Worm (Caenorhabditis elegans) whole organism, L3 larva: ENCODE data around the gene T16G12.9.

Source experiments
- R02D3.7 ChIP-seq: fragments of 150-350 bp; optimal IDR thresholded peaks from 2 replicates; lab custom pipeline; 2014; ENCODE audit warnings: missing biosample characterization, missing genetic modification characterization
- ZK546.5 ChIP-seq: sonication (generic microtip); optimal IDR thresholded peaks from 2 replicates; lab custom pipeline; 2017; ENCODE audit warnings: missing biosample characterization, missing genetic modification characterization
- aly-2 ChIP-seq: fragments of 150-350 bp; optimal IDR thresholded peaks from 2 replicates; lab custom pipeline; 2014; ENCODE audit warnings: missing biosample characterization, missing genetic modification characterization
- ama-1 ChIP-seq: fragments of 150-350 bp; optimal IDR thresholded peaks from 2 replicates; lab custom pipeline; 2018
- ceh-16 ChIP-seq: sonication (generic microtip); optimal IDR thresholded peaks from 2 replicates; lab custom pipeline; 2017; ENCODE audit warnings: missing biosample characterization, missing genetic modification characterization
- ceh-28 ChIP-seq: fragments of 150-350 bp; optimal IDR thresholded peaks from 2 replicates; lab custom pipeline; 2014; ENCODE audit warnings: missing biosample characterization, missing genetic modification reagents, missing genetic modification characterization
- ceh-82 ChIP-seq: fragments of 150-350 bp; optimal IDR thresholded peaks from 2 replicates; lab custom pipeline; 2014; ENCODE audit warnings: missing biosample characterization, missing genetic modification characterization
- ceh-9 ChIP-seq: sonication (generic microtip); optimal IDR thresholded peaks from 2 replicates; lab custom pipeline; 2018; ENCODE audit warnings: missing biosample characterization, missing genetic modification characterization
- daf-12 ChIP-seq: fragments of 150-350 bp; optimal IDR thresholded peaks from 2 replicates; lab custom pipeline; 2014; ENCODE audit warnings: missing biosample characterization, missing genetic modification reagents, missing genetic modification characterization
- egl-27 ChIP-seq: sonication (generic microtip); optimal IDR thresholded peaks from 4 replicates; lab custom pipeline; 2017; ENCODE audit warnings: missing biosample characterization, missing genetic modification reagents, missing genetic modification characterization
- egl-5 ChIP-seq: fragments of 150-350 bp; optimal IDR thresholded peaks from 2 replicates; lab custom pipeline; 2017; ENCODE audit warnings: missing biosample characterization, missing genetic modification reagents, missing genetic modification characterization, inconsistent platforms
- elt-1 ChIP-seq: fragments of 150-350 bp; optimal IDR thresholded peaks from 2 replicates; lab custom pipeline; 2014; ENCODE audit warnings: missing biosample characterization, missing genetic modification characterization
- elt-2 ChIP-seq: sonication (generic microtip); optimal IDR thresholded peaks from 2 replicates; lab custom pipeline; 2016; ENCODE audit warnings: missing genetic modification reagents, mild to moderate bottlenecking, missing genetic modification characterization, missing compliant biosample characterization
- elt-3 ChIP-seq, 3 experiments: fragments of 150-350 bp in 1 of 3; sonication (generic microtip) in 2 of 3; optimal IDR thresholded peaks; 2 replicates in 2 of 3; 4 replicates in 1 of 3; lab custom pipeline; 2014 to 2017; ENCODE audit warnings: missing biosample characterization in 3 of 3, missing genetic modification characterization in 3 of 3
- fkh-10 ChIP-seq: sonication (generic microtip); optimal IDR thresholded peaks from 2 replicates; lab custom pipeline; 2017; ENCODE audit warnings: missing biosample characterization, missing genetic modification reagents, missing genetic modification characterization
- fkh-2 ChIP-seq: fragments of 150-350 bp; optimal IDR thresholded peaks from 2 replicates; lab custom pipeline; 2014; ENCODE audit warnings: missing biosample characterization, missing genetic modification reagents, missing genetic modification characterization
- fos-1 ChIP-seq: fragments of 150-350 bp; optimal IDR thresholded peaks from 2 replicates; lab custom pipeline; 2014; ENCODE audit warnings: missing biosample characterization, missing genetic modification characterization
- hmg-11 ChIP-seq: sonication (generic microtip); optimal IDR thresholded peaks from 2 replicates; lab custom pipeline; 2016; ENCODE audit warnings: missing genetic modification characterization, missing compliant biosample characterization
- jun-1 ChIP-seq: fragments of 150-350 bp; optimal IDR thresholded peaks from 2 replicates; lab custom pipeline; 2014; ENCODE audit warnings: missing biosample characterization, missing genetic modification reagents, missing genetic modification characterization
- lin-15B ChIP-seq: fragments of 150-350 bp; optimal IDR thresholded peaks from 2 replicates; lab custom pipeline; 2014; ENCODE audit warnings: missing biosample characterization, missing genetic modification characterization
- lin-39 ChIP-seq: fragments of 150-350 bp; optimal IDR thresholded peaks from 2 replicates; lab custom pipeline; 2018; ENCODE audit warnings: missing biosample characterization, missing genetic modification reagents, missing genetic modification characterization
- lsy-12 ChIP-seq: sonication (generic microtip); optimal IDR thresholded peaks from 2 replicates; lab custom pipeline; 2016; ENCODE audit warnings: mild to moderate bottlenecking, missing genetic modification characterization, missing compliant biosample characterization
- mdl-1 ChIP-seq: fragments of 150-350 bp; optimal IDR thresholded peaks from 2 replicates; lab custom pipeline; 2014; ENCODE audit warnings: missing biosample characterization, missing genetic modification characterization
- mml-1 ChIP-seq: fragments of 150-350 bp; sonication (generic microtip); optimal IDR thresholded peaks from 3 replicates; lab custom pipeline; 2014; ENCODE audit warnings: missing biosample characterization, missing genetic modification characterization
- nfya-1 ChIP-seq: sonication (generic microtip); optimal IDR thresholded peaks from 2 replicates; lab custom pipeline; 2017; ENCODE audit warnings: missing genetic modification characterization, mild to moderate bottlenecking, missing compliant biosample characterization, antibody characterized with exemption, moderate library complexity; ENCODE audit not compliant: insufficient read depth
- nhr-11 ChIP-seq: fragments of 150-350 bp; optimal IDR thresholded peaks from 2 replicates; lab custom pipeline; 2014; ENCODE audit warnings: missing biosample characterization, missing genetic modification characterization
- nhr-12 ChIP-seq: fragments of 150-350 bp; optimal IDR thresholded peaks from 2 replicates; lab custom pipeline; 2014; ENCODE audit warnings: missing biosample characterization, missing genetic modification characterization
- nhr-23 ChIP-seq: fragments of 150-350 bp; optimal IDR thresholded peaks from 2 replicates; lab custom pipeline; 2014; ENCODE audit warnings: missing biosample characterization, missing genetic modification reagents, missing genetic modification characterization
- nhr-237 ChIP-seq: fragments of 150-350 bp; optimal IDR thresholded peaks from 2 replicates; lab custom pipeline; 2014; ENCODE audit warnings: missing biosample characterization, missing genetic modification characterization
- nhr-25 ChIP-seq: sonication (generic microtip); optimal IDR thresholded peaks from 2 replicates; lab custom pipeline; 2017; ENCODE audit warnings: missing biosample characterization, missing genetic modification characterization
- nhr-28 ChIP-seq: fragments of 150-350 bp; optimal IDR thresholded peaks from 2 replicates; lab custom pipeline; 2014; ENCODE audit warnings: missing biosample characterization, missing genetic modification characterization
- nhr-43 ChIP-seq: sonication (generic microtip); optimal IDR thresholded peaks from 2 replicates; lab custom pipeline; 2016; ENCODE audit warnings: mild to moderate bottlenecking, missing genetic modification characterization, missing compliant biosample characterization; ENCODE audit not compliant: poor library complexity, severe bottlenecking
- nhr-76 ChIP-seq: fragments of 150-350 bp; sonication (generic microtip); optimal IDR thresholded peaks from 5 replicates; lab custom pipeline; 2014; ENCODE audit warnings: missing biosample characterization, missing genetic modification characterization
- nhr-77 ChIP-seq: fragments of 150-350 bp; optimal IDR thresholded peaks from 2 replicates; lab custom pipeline; 2014; ENCODE audit warnings: missing biosample characterization, missing genetic modification characterization
- pha-4 ChIP-seq: fragments of 150-350 bp; optimal IDR thresholded peaks from 2 replicates; lab custom pipeline; 2014; ENCODE audit warnings: missing biosample characterization, missing genetic modification reagents, missing genetic modification characterization
- pqm-1 ChIP-seq: fragments of 150-350 bp; optimal IDR thresholded peaks from 2 replicates; lab custom pipeline; 2017; ENCODE audit warnings: missing biosample characterization, missing genetic modification characterization, inconsistent platforms
- sea-2 ChIP-seq: fragments of 150-350 bp; sonication (generic microtip); optimal IDR thresholded peaks from 4 replicates; lab custom pipeline; 2014; ENCODE audit warnings: missing biosample characterization, missing genetic modification reagents, missing genetic modification characterization
- snpc-4 ChIP-seq: fragments of 150-350 bp; optimal IDR thresholded peaks from 2 replicates; lab custom pipeline; 2014; ENCODE audit warnings: missing biosample characterization, missing genetic modification characterization
- tbx-2 ChIP-seq: sonication (generic microtip); optimal IDR thresholded peaks from 2 replicates; lab custom pipeline; 2016; ENCODE audit warnings: mild to moderate bottlenecking, missing genetic modification characterization, missing compliant biosample characterization
- unc-39 ChIP-seq: sonication (generic microtip); optimal IDR thresholded peaks from 4 replicates; lab custom pipeline; 2017; ENCODE audit warnings: missing biosample characterization, missing genetic modification characterization
- unc-62 ChIP-seq: fragments of 150-350 bp; sonication (generic microtip); optimal IDR thresholded peaks from 4 replicates; lab custom pipeline; 2014; ENCODE audit warnings: missing biosample characterization, missing genetic modification reagents, missing genetic modification characterization
- zag-1 ChIP-seq: fragments of 150-350 bp; optimal IDR thresholded peaks from 2 replicates; lab custom pipeline; 2014; ENCODE audit warnings: missing biosample characterization, missing genetic modification characterization
- ztf-11 ChIP-seq: fragments of 150-350 bp; optimal IDR thresholded peaks from 2 replicates; lab custom pipeline; 2014; ENCODE audit warnings: missing biosample characterization, missing genetic modification characterization
- ztf-4 ChIP-seq: fragments of 150-350 bp; optimal IDR thresholded peaks from 2 replicates; lab custom pipeline; 2014; ENCODE audit warnings: missing biosample characterization, missing genetic modification characterization

The T16G12.9 gene

ce11 chrIII:10078151-10078550 is at the start of gene T16G12.9:
Gene T16G12.9, minus strand, starts transcription at chrIII:10078251.
- TF ChIP-seq pqm-1 (tag; lab: Kevin White, UChicago) = no peak
- TF ChIP-seq pha-4 (tag; lab: Kevin White, UChicago) = no peak
- TF ChIP-seq lin-15B (tag; lab: Kevin White, UChicago) = no peak
- TF ChIP-seq nhr-25 = no peak
- TF ChIP-seq ceh-9 (tag; lab: Kevin White, UChicago) = no peak
- no peak for TF ChIP-seq ztf-11 (tag; lab: Kevin White, UChicago)
- no peak for TF ChIP-seq nhr-23 (tag; lab: Kevin White, UChicago)
- TF ChIP-seq ztf-4 (tag; lab: Kevin White, UChicago) = no peak
- no peak for TF ChIP-seq snpc-4 (tag; lab: Kevin White, UChicago)
- TF ChIP-seq elt-3 (tag; optimal IDR thresholded peaks at IDR 0.05; lab: Kevin White, UChicago) = no peak
- no peak for TF ChIP-seq fkh-10 (GFP tag; lab: Kevin White, UChicago)
- no peak for TF ChIP-seq tbx-2 (tag; lab: Kevin White, UChicago)

ce11 chrIII:10126375-10126774 is 48.3 kb upstream of the T16G12.9 start:
- no peak for TF ChIP-seq nhr-77 (tag; lab: Kevin White, UChicago)
- peak; percentile 11 for TF ChIP-seq elt-1 (tag; lab: Kevin White, UChicago)
- TF ChIP-seq lin-39 (tag; lab: Kevin White, UChicago) = peak; percentile 74
- no peak for TF ChIP-seq ztf-4 (tag; lab: Kevin White, UChicago)
- TF ChIP-seq, all 47 proteins: peak for 2

- peak; percentile 43 for TF ChIP-seq nfya-1
- no peak for TF ChIP-seq fos-1
- TF ChIP-seq ceh-16 (tag; lab: Kevin White, UChicago) = no peak
- no peak for TF ChIP-seq nhr-77 (tag; lab: Kevin White, UChicago)
- no peak for TF ChIP-seq mdl-1
- TF ChIP-seq egl-5 (tag; lab: Kevin White, UChicago) = no peak
- no peak for TF ChIP-seq zag-1 (tag; lab: Kevin White, UChicago)
- no peak for TF ChIP-seq ZK546.5 (tag; lab: Kevin White, UChicago)
- no peak for TF ChIP-seq aly-2 (tag; lab: Kevin White, UChicago)
- no peak for TF ChIP-seq sea-2 (GFP tag; lab: Kevin White, UChicago)
- no peak for TF ChIP-seq unc-62 (GFP tag; lab: Kevin White, UChicago)
- TF ChIP-seq nhr-11 (tag; lab: Kevin White, UChicago) = no peak
- no peak for TF ChIP-seq pqm-1 (tag; lab: Kevin White, UChicago)
- no peak for TF ChIP-seq pha-4 (tag; lab: Kevin White, UChicago)
- TF ChIP-seq nhr-237 = no peak
- TF ChIP-seq nhr-76 (tag; lab: Kevin White, UChicago) = no peak
- no peak for TF ChIP-seq ztf-4 (tag; lab: Kevin White, UChicago)
- TF ChIP-seq hmg-11 (tag; lab: Kevin White, UChicago) = no peak
- TF ChIP-seq ceh-82 (tag; lab: Kevin White, UChicago) = no peak
- TF ChIP-seq snpc-4 (tag; lab: Kevin White, UChicago) = no peak
- TF ChIP-seq R02D3.7 (tag; lab: Kevin White, UChicago) = peak; percentile 76
- TF ChIP-seq elt-1 (tag; lab: Kevin White, UChicago) = no peak
- peak; percentile 51 for TF ChIP-seq nhr-43 (tag; lab: Kevin White, UChicago)
- no peak for TF ChIP-seq egl-27 (tag; lab: Kevin White, UChicago)
- no peak for TF ChIP-seq nhr-23 (tag; lab: Kevin White, UChicago)
- no peak for TF ChIP-seq ceh-28 (tag; lab: Kevin White, UChicago)
- no peak for TF ChIP-seq elt-2 (tag; lab: Kevin White, UChicago)
- peak; percentile 60 for TF ChIP-seq lin-15B (tag; lab: Kevin White, UChicago)
- no peak for TF ChIP-seq ama-1
- no peak for TF ChIP-seq jun-1
- no peak for TF ChIP-seq unc-39 (tag; lab: Kevin White, UChicago)
- no peak for TF ChIP-seq lsy-12 (tag; lab: Kevin White, UChicago)
- peak; percentile 9 for TF ChIP-seq lin-39 (tag; lab: Kevin White, UChicago)
- no peak for TF ChIP-seq fkh-2 (tag; lab: Kevin White, UChicago)
- no peak for TF ChIP-seq mml-1 (tag; lab: Kevin White, UChicago)
- no peak for TF ChIP-seq daf-12
- no peak for TF ChIP-seq elt-3 (tag; optimal IDR thresholded peaks at IDR 0.05; lab: Kevin White, UChicago)
- TF ChIP-seq nhr-28 (tag; lab: Kevin White, UChicago) = no peak
- no peak for TF ChIP-seq nhr-25
- TF ChIP-seq nhr-12 (tag; lab: Kevin White, UChicago) = no peak
These were observed 45.7 kb upstream of the T16G12.9 start, which contains the start of gene ttll-4 for ce11 chrIII:10123586-10124233. Gene ttll-4, plus strand, starts transcription at chrIII:10124183.
